Worm (Caenorhabditis elegans) whole organism, late embryonic: Measurements from ENCODE around the gene dyf-17.

Experiments used
- C38D4.7 ChIP-seq: fragments of 200-800 bp; sonication (Bioruptor generic); optimal IDR thresholded peaks from 2 replicates; lab custom pipeline; 2018; ENCODE audit warnings: mild to moderate bottlenecking, missing genetic modification characterization, moderate library complexity, missing compliant biosample characterization
- K09A11.1 ChIP-seq: sonication (generic microtip); optimal IDR thresholded peaks from 2 replicates; lab custom pipeline; 2017; ENCODE audit warnings: antibody characterized with exemption, mild to moderate bottlenecking, missing genetic modification characterization, missing compliant biosample characterization; ENCODE audit not compliant: insufficient read depth
- ceh-2 ChIP-seq: sonication (generic microtip); optimal IDR thresholded peaks from 2 replicates; lab custom pipeline; 2016; ENCODE audit warnings: missing genotype, missing genetic modification characterization, missing compliant biosample characterization
- ceh-30 ChIP-seq: fragments of 150-350 bp; optimal IDR thresholded peaks from 2 replicates; lab custom pipeline; 2014; ENCODE audit warnings: missing biosample characterization, missing genetic modification characterization
- dmd-4 ChIP-seq: sonication (generic microtip); optimal IDR thresholded peaks from 2 replicates; lab custom pipeline; 2016; ENCODE audit warnings: borderline replicate concordance, missing genetic modification characterization, missing compliant biosample characterization
- elt-4 ChIP-seq: sonication (generic microtip); optimal IDR thresholded peaks from 2 replicates; lab custom pipeline; 2016; ENCODE audit warnings: missing genetic modification characterization, missing compliant biosample characterization
- fkh-10 ChIP-seq: fragments of 150-350 bp; optimal IDR thresholded peaks from 2 replicates; lab custom pipeline; 2014; ENCODE audit warnings: missing biosample characterization, missing genetic modification reagents, missing genetic modification characterization
- hlh-15 ChIP-seq: sonication (generic microtip); optimal IDR thresholded peaks from 2 replicates; lab custom pipeline; 2016; ENCODE audit warnings: missing genetic modification characterization, missing compliant biosample characterization
- hlh-30 ChIP-seq: sonication (generic microtip); optimal IDR thresholded peaks from 2 replicates; lab custom pipeline; 2017; ENCODE audit warnings: antibody characterized with exemption, missing genetic modification characterization, missing compliant biosample characterization; ENCODE audit not compliant: insufficient read depth
- pha-4 ChIP-seq: fragments of 150-350 bp; optimal IDR thresholded peaks from 2 replicates; lab custom pipeline; 2018; ENCODE audit warnings: missing biosample characterization, missing genetic modification reagents, missing genetic modification characterization
- syd-9 ChIP-seq: sonication (generic microtip); optimal IDR thresholded peaks from 2 replicates; lab custom pipeline; 2016; ENCODE audit warnings: mild to moderate bottlenecking, missing genetic modification characterization, moderate library complexity, missing compliant biosample characterization
- tbx-2 ChIP-seq: sonication (generic microtip); optimal IDR thresholded peaks from 2 replicates; lab custom pipeline; 2016; ENCODE audit warnings: missing genetic modification characterization, missing compliant biosample characterization
- tbx-7 ChIP-seq: sonication (generic microtip); optimal IDR thresholded peaks from 2 replicates; lab custom pipeline; 2016; ENCODE audit warnings: missing genotype, missing genetic modification characterization, missing compliant biosample characterization

DNA sequence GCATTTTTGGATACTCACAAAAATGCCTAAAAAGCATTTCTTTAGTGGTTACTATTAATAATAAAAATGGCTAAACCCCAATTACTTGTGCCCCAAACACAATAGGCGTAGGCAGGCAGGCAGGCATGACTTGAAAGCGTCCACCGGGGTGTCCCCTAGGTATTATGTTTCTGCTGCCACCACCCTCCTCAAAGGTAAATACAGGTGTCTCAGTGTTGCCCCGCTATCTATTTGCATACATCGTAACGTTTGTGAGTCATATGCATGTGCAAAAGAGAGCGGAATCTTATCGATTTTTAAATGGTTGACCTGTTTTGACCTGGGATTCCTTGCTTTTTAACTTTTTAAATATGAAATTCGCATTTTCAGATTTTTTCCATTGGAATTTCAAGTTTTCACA is 25.9 kb downstream of the dyf-17 start:
- TF ChIP-seq fkh-10 (no peak), hlh-15 (no peak), ceh-30 (tag; lab: Kevin White, UChicago) (no peak), pha-4 (tag; lab: Kevin White, UChicago) (no peak), tbx-2 (tag; lab: Kevin White, UChicago) (no peak), tbx-7 (tag; lab: Kevin White, UChicago) (no peak), K09A11.1 (tag; lab: Kevin White, UChicago) (no peak), syd-9 (tag; lab: Kevin White, UChicago) (no peak), elt-4 (tag; lab: Kevin White, UChicago) (no peak), dmd-4 (tag; lab: Kevin White, UChicago) (no peak), C38D4.7 (GFP tag; lab: Kevin White, UChicago) (no peak), ceh-2 (tag; lab: Kevin White, UChicago) (no peak), hlh-30 (tag; lab: Kevin White, UChicago) (no peak)
